Worm (Caenorhabditis elegans) whole organism, L4 larva: ENCODE measurements around the gene C46C2.3.

Source experiments
- F10B5.3 ChIP-seq: sonication (generic microtip); optimal IDR thresholded peaks from 2 replicates; lab custom pipeline; 2016; ENCODE audit warnings: mild to moderate bottlenecking, missing genetic modification characterization, missing compliant biosample characterization
- F26F4.8 ChIP-seq: fragments of 200-800 bp; sonication (Bioruptor generic); conservative IDR thresholded peaks from 2 replicates; pipeline ENCODE4 v1.3.6; 2022; ENCODE audit warnings: missing genetic modification characterization, missing compliant biosample characterization
- T26A8.4 ChIP-seq: fragments of 200-800 bp; sonication (Bioruptor generic); IDR thresholded peaks from 2 replicates; pipeline ENCODE4 v1.3.6; 2022; ENCODE audit warnings: missing genetic modification characterization, missing compliant biosample characterization
- Y48G9A.11 ChIP-seq: fragments of 200-800 bp; sonication (Bioruptor generic); IDR thresholded peaks from 2 replicates; pipeline ENCODE4 v1.3.6; 2022; ENCODE audit warnings: missing genetic modification reagents, missing genetic modification characterization, missing compliant biosample characterization
- ZK546.5 ChIP-seq, 2 experiments: sonication (generic microtip); optimal IDR thresholded peaks; 2 replicates each; lab custom pipeline; 2017; ENCODE audit warnings: missing biosample characterization in 2 of 2, missing genetic modification characterization in 2 of 2
- aha-1 ChIP-seq: fragments of 150-350 bp; peaks from one replicate; lab custom pipeline; 2014; ENCODE audit warnings: missing biosample characterization, missing genetic modification characterization
- ama-1 ChIP-seq: fragments of 150-350 bp; optimal IDR thresholded peaks from 2 replicates; lab custom pipeline; 2014; ENCODE audit warnings: inconsistent platforms, mixed read lengths
- ceh-20 ChIP-seq: fragments of 200-800 bp; sonication (Bioruptor generic); IDR thresholded peaks from 2 replicates; pipeline ENCODE4 v1.3.6; 2022; ENCODE audit warnings: missing genetic modification reagents, missing genetic modification characterization, missing compliant biosample characterization
- ceh-28 ChIP-seq: fragments of 150-350 bp; optimal IDR thresholded peaks from 2 replicates; lab custom pipeline; 2014; ENCODE audit warnings: missing biosample characterization, missing genetic modification reagents, missing genetic modification characterization
- ceh-32 ChIP-seq: sonication (generic microtip); optimal IDR thresholded peaks from 2 replicates; lab custom pipeline; 2016; ENCODE audit warnings: mild to moderate bottlenecking, missing genetic modification characterization, missing compliant biosample characterization; ENCODE audit not compliant: poor library complexity
- ces-1 ChIP-seq: fragments of 150-350 bp; sonication (generic microtip); optimal IDR thresholded peaks from 4 replicates; lab custom pipeline; 2014; ENCODE audit warnings: missing biosample characterization, missing genetic modification reagents, missing genetic modification characterization
- daf-12 ChIP-seq: fragments of 150-350 bp; optimal IDR thresholded peaks from 2 replicates; lab custom pipeline; 2014; ENCODE audit warnings: missing biosample characterization, missing genetic modification reagents, missing genetic modification characterization
- daf-8 ChIP-seq: fragments of 200-800 bp; sonication (Bioruptor generic); IDR thresholded peaks from 2 replicates; pipeline ENCODE4 v1.3.6; 2022; ENCODE audit warnings: missing genetic modification characterization, missing compliant biosample characterization
- dpl-1 ChIP-seq: fragments of 150-350 bp; optimal IDR thresholded peaks from 2 replicates; lab custom pipeline; 2014; ENCODE audit warnings: missing biosample characterization, missing genetic modification reagents, missing genetic modification characterization
- egl-43 ChIP-seq: fragments of 200-800 bp; sonication (Bioruptor generic); IDR thresholded peaks from 2 replicates; pipeline ENCODE4 v1.3.6; 2022; ENCODE audit warnings: missing genetic modification reagents, missing genetic modification characterization, missing compliant biosample characterization
- fos-1 ChIP-seq: fragments of 150-350 bp; optimal IDR thresholded peaks from 2 replicates; lab custom pipeline; 2014; ENCODE audit warnings: missing biosample characterization, missing genetic modification characterization
- gei-8 ChIP-seq: fragments of 200-800 bp; sonication (Bioruptor generic); optimal IDR thresholded peaks from 2 replicates; lab custom pipeline; 2018; ENCODE audit warnings: mild to moderate bottlenecking, missing genetic modification characterization, missing compliant biosample characterization
- hlh-11 ChIP-seq: fragments of 200-800 bp; sonication (Bioruptor generic); optimal IDR thresholded peaks from 2 replicates; lab custom pipeline; 2018; ENCODE audit warnings: mild to moderate bottlenecking, missing genetic modification characterization, missing compliant biosample characterization
- hlh-30 ChIP-seq: sonication (generic microtip); optimal IDR thresholded peaks from 2 replicates; lab custom pipeline; 2017; ENCODE audit warnings: antibody characterized with exemption, mild to moderate bottlenecking, missing genetic modification characterization, missing compliant biosample characterization; ENCODE audit not compliant: insufficient read depth
- lin-15B ChIP-seq: fragments of 150-350 bp; sonication (generic microtip); optimal IDR thresholded peaks from 3 replicates; lab custom pipeline; 2014; ENCODE audit warnings: missing biosample characterization, missing genetic modification characterization
- lin-39 ChIP-seq: fragments of 150-350 bp; optimal IDR thresholded peaks from 2 replicates; lab custom pipeline; 2014; ENCODE audit warnings: missing biosample characterization, missing genetic modification reagents, missing genetic modification characterization
- mdl-1 ChIP-seq, 2 experiments: fragments of 150-350 bp in 1 of 2; sonication (generic microtip) in 1 of 2; optimal IDR thresholded peaks; 2 replicates each; lab custom pipeline; 2014 to 2017; ENCODE audit warnings: missing biosample characterization in 2 of 2, missing genetic modification characterization in 2 of 2
- mdt-29 ChIP-seq: fragments of 200-800 bp; sonication (Bioruptor generic); IDR thresholded peaks from 2 replicates; pipeline ENCODE4 v1.3.6; 2022; ENCODE audit warnings: missing genetic modification reagents, missing genetic modification characterization, missing compliant biosample characterization
- mxl-2 ChIP-seq: fragments of 200-800 bp; sonication (Bioruptor generic); conservative IDR thresholded peaks from 2 replicates; pipeline ENCODE4 v1.3.6; 2022; ENCODE audit warnings: missing genetic modification reagents, missing genetic modification characterization, missing compliant biosample characterization
- nhr-10 ChIP-seq: fragments of 150-350 bp; optimal IDR thresholded peaks from 2 replicates; lab custom pipeline; 2014; ENCODE audit warnings: missing biosample characterization, missing genetic modification characterization
- nhr-102 ChIP-seq: sonication (generic microtip); optimal IDR thresholded peaks from 2 replicates; lab custom pipeline; 2016; ENCODE audit warnings: mild to moderate bottlenecking, missing genetic modification characterization, moderate library complexity, missing compliant biosample characterization
- nhr-11 ChIP-seq: fragments of 150-350 bp; optimal IDR thresholded peaks from 2 replicates; lab custom pipeline; 2014; ENCODE audit warnings: missing biosample characterization, missing genetic modification characterization
- nhr-111 ChIP-seq: fragments of 200-800 bp; sonication (Bioruptor generic); optimal IDR thresholded peaks from 2 replicates; lab custom pipeline; 2018; ENCODE audit warnings: mild to moderate bottlenecking, missing genetic modification characterization, missing compliant biosample characterization
- nhr-25 ChIP-seq: sonication (generic microtip); optimal IDR thresholded peaks from 2 replicates; lab custom pipeline; 2017; ENCODE audit warnings: missing genetic modification characterization, mild to moderate bottlenecking, missing compliant biosample characterization, antibody characterized with exemption, moderate library complexity, borderline replicate concordance; ENCODE audit not compliant: insufficient read depth
- nhr-28 ChIP-seq: fragments of 150-350 bp; optimal IDR thresholded peaks from 2 replicates; lab custom pipeline; 2014; ENCODE audit warnings: missing biosample characterization, missing genetic modification characterization
- nhr-48 ChIP-seq: sonication (generic microtip); optimal IDR thresholded peaks from 2 replicates; lab custom pipeline; 2016; ENCODE audit warnings: mild to moderate bottlenecking, missing genetic modification characterization, missing compliant biosample characterization
- saeg-2 ChIP-seq: fragments of 200-800 bp; sonication (Bioruptor generic); IDR thresholded peaks from 2 replicates; pipeline ENCODE4 v1.3.6; 2022; ENCODE audit warnings: missing genetic modification reagents, missing genetic modification characterization, missing compliant biosample characterization
- sdz-12 ChIP-seq: fragments of 200-800 bp; sonication (Bioruptor generic); optimal IDR thresholded peaks from 2 replicates; lab custom pipeline; 2018; ENCODE audit warnings: mild to moderate bottlenecking, missing genetic modification characterization, missing compliant biosample characterization
- set-16 ChIP-seq: fragments of 200-800 bp; sonication (Bioruptor generic); IDR thresholded peaks from 2 replicates; pipeline ENCODE4 v1.3.6; 2022; ENCODE audit warnings: missing genetic modification reagents, missing genetic modification characterization, missing compliant biosample characterization
- skn-1 ChIP-seq: fragments of 150-350 bp; optimal IDR thresholded peaks from 2 replicates; lab custom pipeline; 2014; ENCODE audit warnings: missing biosample characterization, missing genetic modification characterization
- snpc-4 ChIP-seq: fragments of 150-350 bp; optimal IDR thresholded peaks from 2 replicates; lab custom pipeline; 2014; ENCODE audit warnings: missing biosample characterization, missing genetic modification characterization
- spr-3 ChIP-seq: fragments of 200-800 bp; sonication (Bioruptor generic); optimal IDR thresholded peaks from 2 replicates; lab custom pipeline; 2018; ENCODE audit warnings: mild to moderate bottlenecking, missing genetic modification characterization, missing compliant biosample characterization
- tag-97 ChIP-seq: fragments of 200-800 bp; sonication (Bioruptor generic); IDR thresholded peaks from 2 replicates; pipeline ENCODE4 v1.3.6; 2022; ENCODE audit warnings: missing genetic modification characterization, missing compliant biosample characterization
- unc-130 ChIP-seq: sonication (generic microtip); optimal IDR thresholded peaks from 2 replicates; lab custom pipeline; 2016; ENCODE audit warnings: missing genetic modification reagents, missing genetic modification characterization, missing compliant biosample characterization
- unc-39 ChIP-seq: sonication (generic microtip); optimal IDR thresholded peaks from 2 replicates; lab custom pipeline; 2017; ENCODE audit warnings: missing biosample characterization, missing genetic modification characterization
- zip-2 ChIP-seq: fragments of 150-350 bp; optimal IDR thresholded peaks from 2 replicates; lab custom pipeline; 2014; ENCODE audit warnings: missing biosample characterization, missing genetic modification characterization
- ztf-7 ChIP-seq: fragments of 150-350 bp; optimal IDR thresholded peaks from 2 replicates; lab custom pipeline; 2014; ENCODE audit warnings: missing biosample characterization, missing genetic modification characterization

Gene C46C2.3

ce11 chrIV:9264513-9264912 lies 39.6 kb downstream of the C46C2.3 start:
- TF ChIP-seq spr-3 (GFP tag; lab: Kevin White, UChicago) (no peak), hlh-30 (tag; lab: Kevin White, UChicago) (no peak), nhr-25 (tag; lab: Kevin White, UChicago) (no peak), Y48G9A.11 (GFP tag; lab: Robert Waterston, UW) (no peak), ceh-20 (GFP tag; lab: Robert Waterston, UW) (no peak), saeg-2 (no peak), ceh-28 (tag; lab: Kevin White, UChicago) (no peak), F26F4.8 (GFP tag; lab: Robert Waterston, UW) (no peak), lin-39 (tag; lab: Kevin White, UChicago) (no peak), nhr-48 (tag; lab: Kevin White, UChicago) (no peak), egl-43 (no peak), T26A8.4 (no peak), nhr-111 (GFP tag; lab: Kevin White, UChicago) (no peak), hlh-11 (tag; lab: Kevin White, UChicago) (no peak), zip-2 (tag; lab: Kevin White, UChicago) (no peak), nhr-28 (tag; lab: Kevin White, UChicago) (no peak)
- TF ChIP-seq, all 104 proteins: peak for 0

ce11 chrIV:9266464-9266863 lies 41.5 kb downstream of the C46C2.3 start, which contains the start of gene Y11D7A.19:
Gene Y11D7A.19 (minus strand): TSS chrIV:9266564.
- TF ChIP-seq ceh-32 (tag; lab: Kevin White, UChicago) = no peak
- TF ChIP-seq F10B5.3 (tag; lab: Kevin White, UChicago) = no peak
- TF ChIP-seq tag-97 (GFP tag; lab: Robert Waterston, UW) = no peak
- TF ChIP-seq lin-15B (tag; lab: Kevin White, UChicago) = no peak
- TF ChIP-seq unc-39 = no peak
- TF ChIP-seq aha-1 = no peak
- TF ChIP-seq fos-1 (tag; lab: Kevin White, UChicago) = no peak
- no peak for TF ChIP-seq sdz-12 (GFP tag; lab: Kevin White, UChicago)
- no peak for TF ChIP-seq ces-1 (GFP tag; lab: Kevin White, UChicago)
- no peak for TF ChIP-seq nhr-25 (tag; lab: Kevin White, UChicago)
- TF ChIP-seq ztf-7 (tag; lab: Kevin White, UChicago) = no peak
- TF ChIP-seq T26A8.4 = no peak
- TF ChIP-seq skn-1 = no peak
- TF ChIP-seq dpl-1 (GFP tag; lab: Kevin White, UChicago) = no peak
- no peak for TF ChIP-seq nhr-102 (tag; lab: Kevin White, UChicago)
- TF ChIP-seq ama-1 = no peak
- TF ChIP-seq nhr-10 (tag; lab: Kevin White, UChicago) = no peak

- TF ChIP-seq daf-8 (GFP tag; lab: Robert Waterston, UW) = no peak
- TF ChIP-seq mdl-1 (tag; optimal IDR thresholded peaks at IDR 0.05; lab: Kevin White, UChicago) = no peak
- no peak for TF ChIP-seq unc-130
- no peak for TF ChIP-seq hlh-30 (tag; lab: Kevin White, UChicago)
- TF ChIP-seq ZK546.5 (tag; optimal IDR thresholded peaks at IDR 0.05; lab: Kevin White, UChicago) = no peak
- no peak for TF ChIP-seq nhr-10 (tag; lab: Kevin White, UChicago)
- no peak for TF ChIP-seq nhr-11
- TF ChIP-seq mxl-2 (GFP tag; lab: Robert Waterston, UW) = no peak
- TF ChIP-seq daf-12 = no peak
- no peak for TF ChIP-seq egl-43
- TF ChIP-seq T26A8.4 = no peak
- no peak for TF ChIP-seq snpc-4 (tag; lab: Kevin White, UChicago)
- TF ChIP-seq mdt-29 (GFP tag; lab: Robert Waterston, UW) = no peak
- no peak for TF ChIP-seq set-16
- TF ChIP-seq gei-8 (GFP tag; lab: Kevin White, UChicago) = no peak
These were observed 42.7 kb downstream of the C46C2.3 start for ce11 chrIV:9267581-9267980.
